Worm (Caenorhabditis elegans) whole organism, young adult: ENCODE measurements around the gene inpp-1.
"Not testable (repeated sequence)": the region's sequence is repeated elsewhere in the genome, so short reads cannot be mapped to it uniquely, and the experiment has no call there.

ENCODE experiments used
- B0035.1 ChIP-seq: sonication (generic microtip); optimal IDR thresholded peaks from 2 replicates; lab custom pipeline; 2016; ENCODE audit warnings: missing genetic modification characterization, mild to moderate bottlenecking, missing compliant biosample characterization, missing genotype, missing genetic modification reagents
- B0261.1 ChIP-seq: sonication (generic microtip); optimal IDR thresholded peaks from 2 replicates; lab custom pipeline; 2016; ENCODE audit warnings: mild to moderate bottlenecking, missing genetic modification characterization, moderate library complexity, missing compliant biosample characterization
- T07F8.4 ChIP-seq: sonication (generic microtip); optimal IDR thresholded peaks from 2 replicates; lab custom pipeline; 2016; ENCODE audit warnings: mild to moderate bottlenecking, missing genetic modification characterization, moderate library complexity, missing compliant biosample characterization
- attf-5 ChIP-seq: fragments of 200-800 bp; sonication (Bioruptor generic); optimal IDR thresholded peaks from 2 replicates; lab custom pipeline; 2018; ENCODE audit warnings: mild to moderate bottlenecking, missing genetic modification characterization, missing compliant biosample characterization
- dox-1 ChIP-seq: fragments of 200-800 bp; sonication (Bioruptor generic); IDR thresholded peaks from 2 replicates; pipeline ENCODE4 v1.3.6; 2022; ENCODE audit warnings: missing genetic modification reagents, missing genetic modification characterization, missing compliant biosample characterization
- him-1 ChIP-seq: sonication (generic microtip); optimal IDR thresholded peaks from 2 replicates; lab custom pipeline; 2016; ENCODE audit warnings: missing genotype, missing genetic modification reagents, missing genetic modification characterization, missing compliant biosample characterization
- let-607 ChIP-seq, 2 experiments: fragments of 200-800 bp in 1 of 2; sonication (Bioruptor generic) in 1 of 2; sonication (generic microtip) in 1 of 2; optimal IDR thresholded peaks; 2 replicates each; lab custom pipeline; 2016 to 2018; ENCODE audit warnings: mild to moderate bottlenecking in 2 of 2, missing compliant biosample characterization in 2 of 2, missing genetic modification characterization in 2 of 2, moderate library complexity in 2 of 2, missing genotype in 1 of 2
- mel-28 ChIP-seq: sonication (generic microtip); optimal IDR thresholded peaks from 2 replicates; lab custom pipeline; 2016; ENCODE audit warnings: borderline replicate concordance, mild to moderate bottlenecking, missing genetic modification characterization, missing compliant biosample characterization
- pha-4 ChIP-seq: fragments of 150-350 bp; sonication (generic microtip); optimal IDR thresholded peaks from 2 replicates; lab custom pipeline; 2014; ENCODE audit warnings: missing biosample characterization, missing genetic modification reagents, missing genetic modification characterization
- rpc-1 ChIP-seq, 2 experiments: fragments of 150-350 bp in 1 of 2; sonication (generic microtip) in 1 of 2; optimal IDR thresholded peaks; 2 replicates each; lab custom pipeline; 2014 to 2018; ENCODE audit warnings: missing biosample characterization in 1 of 2, missing genetic modification characterization in 1 of 2, missing genetic modification reagents in 1 of 2, missing genotype in 1 of 2
- snpc-4 ChIP-seq, 5 experiments: fragments of 150-350 bp in 1 of 5; sonication (generic microtip) in 4 of 5; optimal IDR thresholded peaks; 2 replicates each; lab custom pipeline; 2014 to 2018; ENCODE audit warnings: missing genetic modification characterization in 5 of 5, missing biosample characterization in 3 of 5, antibody characterized with exemption in 2 of 5, mild to moderate bottlenecking in 2 of 5, missing compliant biosample characterization in 2 of 5, missing genotype in 2 of 5, moderate library complexity in 2 of 5, missing genetic modification reagents in 1 of 5
- sptf-2 ChIP-seq: fragments of 200-800 bp; sonication (Bioruptor generic); optimal IDR thresholded peaks from 2 replicates; lab custom pipeline; 2018; ENCODE audit warnings: mild to moderate bottlenecking, missing genetic modification characterization, missing compliant biosample characterization
- unc-62 ChIP-seq: fragments of 150-350 bp; optimal IDR thresholded peaks from 2 replicates; lab custom pipeline; 2014; ENCODE audit warnings: missing biosample characterization, missing genetic modification reagents, missing genetic modification characterization
- ztf-6 ChIP-seq: fragments of 200-800 bp; sonication (Bioruptor generic); IDR thresholded peaks from 2 replicates; pipeline ENCODE4 v1.3.6; 2022; ENCODE audit warnings: missing genetic modification reagents, missing genetic modification characterization, missing compliant biosample characterization

ce11 chrIV:10751740-10752139 lies 22.0 kb downstream of the inpp-1 start, which contains the start of gene T25B9.2:
- not testable (repeated sequence) for TF ChIP-seq mel-28 (tag; lab: Kevin White, UChicago); B0035.1 (tag; lab: Kevin White, UChicago); sptf-2 (GFP tag; lab: Kevin White, UChicago); snpc-4 (GFP tag; optimal IDR thresholded peaks at IDR 0.05; lab: Kevin White, UChicago); snpc-4 (tag; optimal IDR thresholded peaks at IDR 0.05; lab: Kevin White, UChicago); attf-5 (GFP tag; lab: Kevin White, UChicago); him-1 (tag; lab: Kevin White, UChicago); unc-62 (GFP tag; lab: Kevin White, UChicago); dox-1 (GFP tag; lab: Robert Waterston, UW); pha-4 (tag; lab: Kevin White, UChicago); rpc-1 (optimal IDR thresholded peaks at IDR 0.05; lab: Kevin White, UChicago); rpc-1 (tag; optimal IDR thresholded peaks at IDR 0.05; lab: Kevin White, UChicago); B0261.1; T07F8.4 (tag; lab: Kevin White, UChicago); ztf-6 (GFP tag; lab: Robert Waterston, UW); let-607 (tag; optimal IDR thresholded peaks at IDR 0.05; lab: Kevin White, UChicago)
